Fruit fly (Drosophila melanogaster) whole organism, embryonic: ENCODE results near the gene CG17780.

Source experiments
- Antp ChIP-seq: fragments of 200-800 bp; sonication (Bioruptor generic); optimal IDR thresholded peaks from 3 replicates; lab custom pipeline; 2016; ENCODE audit warnings: missing biosample characterization, missing genetic modification characterization
- Asciz ChIP-seq: fragments of 200-800 bp; sonication (Bioruptor generic); optimal IDR thresholded peaks from 2 replicates; lab custom pipeline; 2017; ENCODE audit warnings: missing biosample characterization, mild to moderate bottlenecking, missing genetic modification characterization, missing genetic modification reagents
- Atf3 ChIP-seq: fragments of 200-800 bp; sonication (Bioruptor generic); optimal IDR thresholded peaks from 3 replicates; lab custom pipeline; 2016; ENCODE audit warnings: missing biosample characterization, missing genetic modification characterization
- CG10321 ChIP-seq: fragments of 200-800 bp; sonication (Bioruptor generic); IDR thresholded peaks from 2 replicates; pipeline ENCODE4 v1.3.6; 2022; ENCODE audit warnings: missing biosample characterization, missing genetic modification characterization
- CG10959 ChIP-seq: fragments of 200-800 bp; sonication (Bioruptor generic); IDR thresholded peaks from 2 replicates; pipeline ENCODE4 v1.3.6; 2022; ENCODE audit warnings: missing biosample characterization, missing genetic modification characterization
- CG13123 ChIP-seq: fragments of 200-800 bp; sonication (Bioruptor generic); optimal IDR thresholded peaks from 2 replicates; lab custom pipeline; 2016; ENCODE audit warnings: missing biosample characterization, missing genetic modification characterization
- CG14050 ChIP-seq: fragments of 200-800 bp; sonication (Bioruptor generic); IDR thresholded peaks from 3 replicates; pipeline ENCODE4 v1.3.6; 2022; ENCODE audit warnings: missing biosample characterization, missing genetic modification characterization
- CG16815 ChIP-seq: fragments of 200-800 bp; sonication (Bioruptor generic); optimal IDR thresholded peaks from 3 replicates; lab custom pipeline; 2017; ENCODE audit warnings: missing biosample characterization, mild to moderate bottlenecking, missing genetic modification characterization
- CG1832 ChIP-seq: fragments of 200-800 bp; sonication (Bioruptor generic); optimal IDR thresholded peaks from 2 replicates; lab custom pipeline; 2017; ENCODE audit warnings: missing biosample characterization, mild to moderate bottlenecking, missing genetic modification characterization, inconsistent platforms
- CG2875 ChIP-seq: fragments of 200-800 bp; sonication (Bioruptor generic); optimal IDR thresholded peaks from 2 replicates; lab custom pipeline; 2017; ENCODE audit warnings: missing biosample characterization, mild to moderate bottlenecking, missing genetic modification characterization, missing genetic modification reagents
- CG33213 ChIP-seq: fragments of 200-800 bp; sonication (Bioruptor generic); optimal IDR thresholded peaks from 3 replicates; lab custom pipeline; 2016; ENCODE audit warnings: missing biosample characterization, missing genetic modification characterization
- CG42726 ChIP-seq: fragments of 200-800 bp; sonication (Bioruptor generic); IDR thresholded peaks from 2 replicates; pipeline ENCODE4 v1.3.6; 2022; ENCODE audit warnings: missing biosample characterization, missing genetic modification characterization; ENCODE audit not compliant: partially characterized antibody
- CG6254 ChIP-seq: fragments of 200-800 bp; sonication (Bioruptor generic); optimal IDR thresholded peaks from 3 replicates; lab custom pipeline; 2017; ENCODE audit warnings: mild to moderate bottlenecking, missing biosample characterization, missing genetic modification reagents, missing genetic modification characterization
- CG6765 ChIP-seq: fragments of 200-800 bp; sonication (Bioruptor generic); optimal IDR thresholded peaks from 3 replicates; lab custom pipeline; 2017; ENCODE audit warnings: missing biosample characterization, mild to moderate bottlenecking, missing genetic modification characterization
- CG6791 ChIP-seq: fragments of 200-800 bp; sonication (Bioruptor generic); IDR thresholded peaks from 3 replicates; pipeline ENCODE4 v1.3.6; 2022; ENCODE audit warnings: missing biosample characterization, missing genetic modification characterization; ENCODE audit not compliant: partially characterized antibody
- CG7745 ChIP-seq: fragments of 200-800 bp; sonication (Bioruptor generic); optimal IDR thresholded peaks from 2 replicates; lab custom pipeline; 2018; ENCODE audit warnings: missing biosample characterization, mild to moderate bottlenecking, missing genetic modification characterization, moderate library complexity
- CG8478 ChIP-seq: fragments of >200 bp; optimal IDR thresholded peaks from 2 replicates; lab custom pipeline; 2018
- CHES-1-like ChIP-seq: fragments of 200-800 bp; sonication (Bioruptor generic); optimal IDR thresholded peaks from 2 replicates; lab custom pipeline; 2016; ENCODE audit warnings: missing biosample characterization, missing genetic modification characterization
- CkIIα-i1 ChIP-seq: fragments of 200-800 bp; sonication (Bioruptor generic); IDR thresholded peaks from 2 replicates; pipeline ENCODE4 v1.3.6; 2022; ENCODE audit warnings: missing biosample characterization, missing genetic modification characterization
- Dip3 ChIP-seq: fragments of 200-800 bp; sonication (Bioruptor generic); optimal IDR thresholded peaks from 3 replicates; lab custom pipeline; 2016; ENCODE audit warnings: missing biosample characterization, missing genetic modification characterization
- Doc2 ChIP-seq: fragments of 200-800 bp; sonication (Bioruptor generic); IDR thresholded peaks from 2 replicates; pipeline ENCODE4 v1.3.6; 2022; ENCODE audit warnings: missing biosample characterization, missing genetic modification characterization
- HLH4C ChIP-seq: fragments of 200-800 bp; sonication (Bioruptor generic); IDR thresholded peaks from 3 replicates; pipeline ENCODE4 v1.3.6; 2022; ENCODE audit warnings: missing biosample characterization, missing genetic modification characterization; ENCODE audit not compliant: partially characterized antibody
- Hr39 ChIP-seq: fragments of >200 bp; optimal IDR thresholded peaks from 2 replicates; lab custom pipeline; 2017
- Hr78 ChIP-seq, 2 experiments: fragments of 200-800 bp in 1 of 2; fragments of >200 bp in 1 of 2; sonication (Bioruptor generic) in 1 of 2; optimal IDR thresholded peaks; 2 replicates each; lab custom pipeline; 2017 to 2019; ENCODE audit warnings: missing biosample characterization in 2 of 2, missing genetic modification characterization in 2 of 2, mild to moderate bottlenecking in 1 of 2, moderate library complexity in 1 of 2
- Kr ChIP-seq: fragments of 200-800 bp; sonication (Bioruptor generic); optimal IDR thresholded peaks from 2 replicates; lab custom pipeline; 2017; ENCODE audit warnings: missing biosample characterization, mild to moderate bottlenecking, missing genetic modification characterization
- MBD-R2 ChIP-seq: fragments of 200-800 bp; sonication (Bioruptor generic); IDR thresholded peaks from 2 replicates; pipeline ENCODE4 v1.3.6; 2022; ENCODE audit warnings: missing biosample characterization, missing genetic modification characterization
- Med ChIP-seq: fragments of 200-800 bp; sonication (Bioruptor generic); peaks from one replicate; lab custom pipeline; 2016; ENCODE audit warnings: missing biosample characterization, missing genetic modification characterization, mild to moderate bottlenecking, inconsistent platforms, moderate library complexity
- Opbp ChIP-seq: fragments of 200-800 bp; sonication (Bioruptor generic); IDR thresholded peaks from 3 replicates; pipeline ENCODE4 v1.3.6; 2022; ENCODE audit warnings: missing biosample characterization, missing genetic modification characterization; ENCODE audit not compliant: partially characterized antibody
- Ptx1 ChIP-seq: fragments of 200-800 bp; sonication (Bioruptor generic); IDR thresholded peaks from 2 replicates; pipeline ENCODE4 v1.3.6; 2022; ENCODE audit warnings: missing biosample characterization, missing genetic modification characterization
- Sry-β ChIP-seq: fragments of 200-800 bp; sonication (Bioruptor generic); optimal IDR thresholded peaks from 2 replicates; lab custom pipeline; 2018; ENCODE audit warnings: missing biosample characterization, mild to moderate bottlenecking, missing genetic modification characterization, moderate library complexity
- Usf ChIP-seq: fragments of 200-800 bp; sonication (Bioruptor generic); optimal IDR thresholded peaks from 2 replicates; lab custom pipeline; 2017; ENCODE audit warnings: missing genotype, missing biosample characterization, missing genetic modification characterization
- Xrp1 ChIP-seq: fragments of 200-800 bp; sonication (Bioruptor generic); IDR thresholded peaks from 2 replicates; pipeline ENCODE4 v1.3.6; 2022; ENCODE audit warnings: missing biosample characterization, missing genetic modification characterization
- chm ChIP-seq: fragments of 200-800 bp; sonication (Bioruptor generic); IDR thresholded peaks from 2 replicates; pipeline ENCODE4 v1.3.6; 2022; ENCODE audit warnings: missing biosample characterization, missing genetic modification characterization
- crol ChIP-seq: fragments of 200-800 bp; sonication (Bioruptor generic); IDR thresholded peaks from 2 replicates; pipeline ENCODE4 v1.3.6; 2022; ENCODE audit warnings: missing biosample characterization, missing genetic modification characterization
- cwo ChIP-seq: fragments of 200-800 bp; sonication (Bioruptor generic); optimal IDR thresholded peaks from 3 replicates; lab custom pipeline; 2017; ENCODE audit warnings: missing biosample characterization, missing genetic modification characterization, mild to moderate bottlenecking, moderate library complexity, missing genetic modification reagents
- gsb-n ChIP-seq: fragments of 200-800 bp; sonication (Bioruptor generic); optimal IDR thresholded peaks from 3 replicates; lab custom pipeline; 2018; ENCODE audit warnings: missing biosample characterization, mild to moderate bottlenecking, missing genetic modification characterization
- ham ChIP-seq: fragments of 200-800 bp; sonication (Bioruptor generic); IDR thresholded peaks from 2 replicates; pipeline ENCODE4 v1.3.6; 2022; ENCODE audit warnings: missing biosample characterization, missing genetic modification characterization
- hkb ChIP-seq, 2 experiments: fragments of 200-800 bp in 1 of 2; fragments of >200 bp in 1 of 2; sonication (Bioruptor generic) in 1 of 2; IDR thresholded peaks in 1 of 2; optimal IDR thresholded peaks in 1 of 2; 2 replicates each; pipeline versions ENCODE4 v1.3.6 to Lab custom; 2017 to 2022; ENCODE audit warnings: missing biosample characterization in 1 of 2, missing genetic modification characterization in 1 of 2
- kay ChIP-seq: fragments of 200-800 bp; sonication (Bioruptor generic); optimal IDR thresholded peaks from 2 replicates; lab custom pipeline; 2016; ENCODE audit warnings: missing biosample characterization, missing genetic modification characterization
- lola ChIP-seq, 3 experiments: fragments of >200 bp in 2 of 3; fragments of 200-800 bp in 1 of 3; sonication (Bioruptor generic) in 1 of 3; optimal IDR thresholded peaks; 2 replicates each; lab custom pipeline; 2017 to 2019; ENCODE audit warnings: missing biosample characterization in 3 of 3, missing genetic modification characterization in 3 of 3, mild to moderate bottlenecking in 1 of 3, moderate library complexity in 1 of 3
- oc ChIP-seq: fragments of 200-800 bp; sonication (Bioruptor generic); optimal IDR thresholded peaks from 2 replicates; lab custom pipeline; 2018; ENCODE audit warnings: missing biosample characterization, mild to moderate bottlenecking, missing genetic modification characterization, moderate library complexity
- onecut ChIP-seq: fragments of 200-800 bp; sonication (Bioruptor generic); IDR thresholded peaks from 2 replicates; pipeline ENCODE4 v1.3.6; 2022; ENCODE audit warnings: missing biosample characterization, missing genetic modification characterization
- sens-2 ChIP-seq: fragments of 200-800 bp; sonication (Bioruptor generic); IDR thresholded peaks from 2 replicates; pipeline ENCODE4 v1.3.6; 2022; ENCODE audit warnings: missing biosample characterization, missing genetic modification characterization
- shn ChIP-seq: fragments of 200-800 bp; sonication (Bioruptor generic); optimal IDR thresholded peaks from 3 replicates; lab custom pipeline; 2016; ENCODE audit warnings: missing biosample characterization, missing genetic modification characterization
- sna ChIP-seq: fragments of 200-800 bp; sonication (Bioruptor generic); IDR thresholded peaks from 2 replicates; pipeline ENCODE4 v1.3.6; 2022; ENCODE audit warnings: missing biosample characterization, missing genetic modification characterization; ENCODE audit not compliant: partially characterized antibody
- stc ChIP-seq: fragments of 200-800 bp; sonication (Bioruptor generic); IDR thresholded peaks from 2 replicates; pipeline ENCODE4 v1.3.6; 2022; ENCODE audit warnings: missing biosample characterization, missing genetic modification characterization
- tup ChIP-seq: fragments of 200-800 bp; sonication (Bioruptor generic); optimal IDR thresholded peaks from 2 replicates; lab custom pipeline; 2016; ENCODE audit warnings: missing biosample characterization, mild to moderate bottlenecking, missing genetic modification characterization, moderate library complexity
- tx ChIP-seq: fragments of 200-800 bp; sonication (Bioruptor generic); optimal IDR thresholded peaks from 2 replicates; lab custom pipeline; 2016; ENCODE audit warnings: missing biosample characterization, missing genetic modification characterization
- vfl ChIP-seq: fragments of 200-800 bp; sonication (Bioruptor generic); optimal IDR thresholded peaks from 2 replicates; lab custom pipeline; 2016; ENCODE audit warnings: missing biosample characterization, missing genetic modification characterization
- wor ChIP-seq: fragments of 200-800 bp; sonication (Bioruptor generic); IDR thresholded peaks from 2 replicates; pipeline ENCODE4 v1.3.6; 2022; ENCODE audit warnings: missing biosample characterization, missing genetic modification characterization

Gene CG17780

DNA sequence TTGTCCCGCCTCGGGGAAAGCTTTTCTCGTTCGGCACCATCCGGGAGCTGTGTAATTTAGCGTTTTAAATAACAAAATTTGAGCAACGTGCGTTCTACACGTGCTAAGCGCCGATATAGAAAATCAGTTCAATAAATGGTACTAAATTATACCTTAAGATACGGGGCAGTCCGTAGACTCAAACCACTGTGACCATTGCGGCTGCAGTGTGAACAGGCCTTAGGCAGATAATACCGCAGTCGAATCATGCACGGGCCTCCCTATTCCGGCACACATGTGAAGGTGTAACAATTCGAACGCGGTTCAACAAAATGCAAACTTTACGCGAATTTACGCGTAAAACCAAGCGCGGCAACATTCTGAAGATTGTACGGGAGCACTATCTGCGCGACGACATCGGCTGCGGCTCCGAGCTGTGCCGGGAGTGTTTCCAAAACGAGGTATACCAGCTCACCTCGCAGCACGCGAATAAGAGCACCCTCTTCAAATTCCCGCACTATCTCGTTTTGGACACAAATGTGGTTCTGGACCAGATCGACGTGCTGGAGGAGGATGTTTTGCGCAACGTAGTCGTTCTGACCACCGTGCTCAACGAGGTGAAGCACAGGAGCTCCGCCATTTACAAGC is 51.6 kb downstream of the CG17780 start, which contains the start of the genes Rrp5 and Dis3 (continued):
- TF ChIP-seq Xrp1 (GFP tag; lab: Robert Waterston, UW) (peak; percentile 28; the same call in 1 of the 2 replicates), tx (GFP tag; lab: Kevin White, UChicago) (peak; percentile 17), CHES-1-like (GFP tag; lab: Kevin White, UChicago) (peak; percentile 60), Doc2 (no peak), Hr78 (GFP tag; optimal IDR thresholded peaks at IDR 0.05; lab: Kevin White, UChicago) (no peak), CG42726 (GFP tag; lab: Robert Waterston, UW) (0 out of 2 replicates have a peak, but pooled peaks have one; percentile 65), MBD-R2 (GFP tag; lab: Robert Waterston, UW) (peak; percentile 99), tup (GFP tag; lab: Kevin White, UChicago) (no peak), Ptx1 (GFP tag; lab: Robert Waterston, UW) (peak; percentile 45; the same call in 1 of the 2 replicates), onecut (GFP tag; lab: Robert Waterston, UW) (no peak), Opbp (GFP tag; lab: Robert Waterston, UW) (peak; percentile 76), lola (GFP tag; optimal IDR thresholded peaks at IDR 0.05; lab: Kevin White, UChicago) (no peak), sna (GFP tag; lab: Robert Waterston, UW) (0 out of 2 replicates have a peak, but pooled peaks have one; percentile 30), wor (GFP tag; lab: Robert Waterston, UW) (no peak), CG10959 (GFP tag; lab: Robert Waterston, UW) (peak; percentile 18; the same call in 1 of the 2 replicates), Kr (GFP tag; lab: Kevin White, UChicago) (no peak), Usf (GFP tag; lab: Kevin White, UChicago) (no peak), CG10321 (GFP tag; lab: Robert Waterston, UW) (no peak), CG1832 (GFP tag; lab: Kevin White, UChicago) (no peak), ham (GFP tag; lab: Robert Waterston, UW) (no peak), CG2875 (GFP tag; lab: Kevin White, UChicago) (no peak), Dip3 (GFP tag; lab: Kevin White, UChicago) (peak; percentile 45), CG6791 (GFP tag; lab: Robert Waterston, UW) (peak; percentile 66; the same call in 2 of the 3 replicates), CG16815 (no peak), kay (GFP tag; lab: Kevin White, UChicago) (no peak), Atf3 (GFP tag; lab: Kevin White, UChicago) (no peak), sens-2 (GFP tag; lab: Robert Waterston, UW) (peak; percentile 52), Med (peak; percentile 92), chm (GFP tag; lab: Robert Waterston, UW) (peak; percentile 44), Antp (no peak), CG6254 (GFP tag; lab: Kevin White, UChicago) (peak; percentile 98), CG6765 (GFP tag; lab: Kevin White, UChicago) (no peak), CkIIα-i1 (GFP tag; lab: Robert Waterston, UW) (no peak), vfl (GFP tag; lab: Kevin White, UChicago) (no peak), Hr39 (lab: Kevin White, UChicago) (no peak), CG33213 (no peak), gsb-n (tag; lab: Kevin White, UChicago) (no peak), oc (no peak), crol (GFP tag; lab: Robert Waterston, UW) (no peak), Sry-β (GFP tag; lab: Kevin White, UChicago) (no peak), hkb (optimal IDR thresholded peaks at IDR 0.05; lab: Kevin White, UChicago) (peak; percentile 8), hkb (GFP tag; IDR thresholded peaks at IDR 0.05; lab: Robert Waterston, UW) (no peak), CG7745 (tag; lab: Kevin White, UChicago) (no peak), cwo (GFP tag; lab: Kevin White, UChicago) (peak; percentile 87), CG8478 (lab: Kevin White, UChicago) (no peak), CG13123 (no peak), CG14050 (GFP tag; lab: Robert Waterston, UW) (no peak), Asciz (no peak), shn (GFP tag; lab: Kevin White, UChicago) (peak; percentile 38), HLH4C (GFP tag; lab: Robert Waterston, UW) (peak; percentile 58; the same call in 2 of the 3 replicates), stc (GFP tag; lab: Robert Waterston, UW) (no peak)
